Fruit fly (Drosophila melanogaster) whole organism, embryonic: ENCODE results near the gene CG9672.

Experiments used
- Abd-B ChIP-seq: fragments of 200-800 bp; sonication (Bioruptor generic); optimal IDR thresholded peaks from 2 replicates; lab custom pipeline; 2018; ENCODE audit warnings: missing biosample characterization, mild to moderate bottlenecking, missing genetic modification characterization, moderate library complexity
- Ada2b ChIP-seq: fragments of 200-800 bp; sonication (Bioruptor generic); IDR thresholded peaks from 2 replicates; pipeline ENCODE4 v1.3.6; 2022; ENCODE audit warnings: missing biosample characterization, missing genetic modification characterization
- CG11723 ChIP-seq: fragments of 200-800 bp; sonication (Bioruptor generic); optimal IDR thresholded peaks from 2 replicates; lab custom pipeline; 2017; ENCODE audit warnings: missing biosample characterization, mild to moderate bottlenecking, missing genetic modification characterization
- CG14667 ChIP-seq: fragments of 200-800 bp; sonication (Bioruptor generic); IDR thresholded peaks from 2 replicates; pipeline ENCODE4 v1.3.6; 2022; ENCODE audit warnings: missing biosample characterization, missing genetic modification characterization
- CG14710 ChIP-seq: fragments of 200-800 bp; sonication (Bioruptor generic); optimal IDR thresholded peaks from 3 replicates; lab custom pipeline; 2019; ENCODE audit warnings: missing biosample characterization, mild to moderate bottlenecking, missing genetic modification characterization, moderate library complexity
- CG15514 ChIP-seq: fragments of 200-800 bp; sonication (Bioruptor generic); optimal IDR thresholded peaks from 3 replicates; lab custom pipeline; 2017; ENCODE audit warnings: missing biosample characterization, missing genetic modification characterization, mild to moderate bottlenecking, moderate library complexity, missing genetic modification reagents
- CG15601 ChIP-seq: fragments of 200-800 bp; sonication (Bioruptor generic); optimal IDR thresholded peaks from 3 replicates; lab custom pipeline; 2019; ENCODE audit warnings: missing biosample characterization, mild to moderate bottlenecking, missing genetic modification characterization, moderate library complexity
- CG2712 ChIP-seq: fragments of 200-800 bp; optimal IDR thresholded peaks from 3 replicates; lab custom pipeline; 2019; ENCODE audit warnings: missing biosample characterization, mild to moderate bottlenecking, missing genetic modification characterization, moderate library complexity
- CG31365 ChIP-seq: fragments of 200-800 bp; sonication (Bioruptor generic); optimal IDR thresholded peaks from 2 replicates; lab custom pipeline; 2018; ENCODE audit warnings: missing biosample characterization, mild to moderate bottlenecking, missing genetic modification characterization
- CG32767 ChIP-seq: fragments of 200-800 bp; sonication (Bioruptor generic); IDR thresholded peaks from 2 replicates; pipeline ENCODE4 v1.3.6; 2022; ENCODE audit warnings: missing biosample characterization, missing genetic modification characterization
- CG3407 ChIP-seq: fragments of 200-800 bp; sonication (Bioruptor generic); optimal IDR thresholded peaks from 2 replicates; lab custom pipeline; 2018; ENCODE audit warnings: missing biosample characterization, mild to moderate bottlenecking, missing genetic modification characterization
- CG5180 ChIP-seq: fragments of 200-800 bp; sonication (Bioruptor generic); optimal IDR thresholded peaks from 3 replicates; lab custom pipeline; 2017; ENCODE audit warnings: missing biosample characterization, missing genetic modification characterization, mild to moderate bottlenecking, moderate library complexity, missing genetic modification reagents
- CG6689 ChIP-seq: fragments of 200-800 bp; sonication (Bioruptor generic); IDR thresholded peaks from 2 replicates; pipeline ENCODE4 v1.3.6; 2022; ENCODE audit warnings: missing biosample characterization, missing genetic modification characterization
- CG7928 ChIP-seq: fragments of 200-800 bp; sonication (Bioruptor generic); optimal IDR thresholded peaks from 2 replicates; lab custom pipeline; 2017; ENCODE audit warnings: missing biosample characterization, mild to moderate bottlenecking, missing genetic modification characterization
- CG7963 ChIP-seq: fragments of 200-800 bp; sonication (Bioruptor generic); IDR thresholded peaks from 3 replicates; pipeline ENCODE4 v1.3.6; 2022; ENCODE audit warnings: missing biosample characterization, missing genetic modification characterization; ENCODE audit not compliant: partially characterized antibody
- CG8924 ChIP-seq: fragments of 200-800 bp; optimal IDR thresholded peaks from 3 replicates; lab custom pipeline; 2019; ENCODE audit warnings: missing biosample characterization, mild to moderate bottlenecking, missing genetic modification characterization, moderate library complexity
- CG9932 ChIP-seq: fragments of 200-800 bp; sonication (Bioruptor generic); IDR thresholded peaks from 2 replicates; pipeline ENCODE4 v1.3.6; 2022; ENCODE audit warnings: missing biosample characterization, missing genetic modification characterization
- D ChIP-seq, 2 experiments: fragments of 200-800 bp in 1 of 2; fragments of >200 bp in 1 of 2; sonication (Bioruptor generic) in 1 of 2; optimal IDR thresholded peaks; 2 replicates in 1 of 2; 3 replicates in 1 of 2; lab custom pipeline; 2017; ENCODE audit warnings: mild to moderate bottlenecking in 1 of 2, missing biosample characterization in 1 of 2, missing genetic modification characterization in 1 of 2, missing genetic modification reagents in 1 of 2
- Dp ChIP-seq: fragments of 200-800 bp; sonication (Bioruptor generic); optimal IDR thresholded peaks from 2 replicates; lab custom pipeline; 2018; ENCODE audit warnings: missing biosample characterization, mild to moderate bottlenecking, missing genetic modification characterization, moderate library complexity
- MESR4 ChIP-seq: fragments of 200-800 bp; sonication (Bioruptor generic); optimal IDR thresholded peaks from 2 replicates; lab custom pipeline; 2018; ENCODE audit warnings: missing biosample characterization, mild to moderate bottlenecking, missing genetic modification characterization, moderate library complexity
- NC2β ChIP-seq: fragments of 200-800 bp; sonication (Bioruptor generic); optimal IDR thresholded peaks from 2 replicates; lab custom pipeline; 2016; ENCODE audit warnings: missing biosample characterization, missing genetic modification characterization
- Neu2 ChIP-seq: fragments of 200-800 bp; sonication (Bioruptor generic); optimal IDR thresholded peaks from 3 replicates; lab custom pipeline; 2016; ENCODE audit warnings: missing biosample characterization, missing genetic modification characterization, borderline replicate concordance
- Pdp1 ChIP-seq, 2 experiments: fragments of 200-800 bp; sonication (Bioruptor generic); optimal IDR thresholded peaks; 3 replicates each; lab custom pipeline; 2016; ENCODE audit warnings: missing biosample characterization in 2 of 2, missing genetic modification characterization in 2 of 2, mild to moderate bottlenecking in 1 of 2, moderate library complexity in 1 of 2
- Rfx ChIP-seq: fragments of 200-800 bp; sonication (Bioruptor generic); IDR thresholded peaks from 2 replicates; pipeline ENCODE4 v1.3.6; 2022; ENCODE audit warnings: missing biosample characterization, missing genetic modification characterization
- Xbp1 ChIP-seq: fragments of 200-800 bp; sonication (Bioruptor generic); optimal IDR thresholded peaks from 3 replicates; lab custom pipeline; 2016; ENCODE audit warnings: missing biosample characterization, mild to moderate bottlenecking, missing genetic modification characterization
- YL-1 ChIP-seq: fragments of 200-800 bp; sonication (Bioruptor generic); optimal IDR thresholded peaks from 3 replicates; lab custom pipeline; 2017; ENCODE audit warnings: missing biosample characterization, mild to moderate bottlenecking, missing genetic modification characterization
- al ChIP-seq: fragments of 200-800 bp; sonication (Bioruptor generic); IDR thresholded peaks from 2 replicates; pipeline ENCODE4 v1.3.6; 2022; ENCODE audit warnings: missing biosample characterization, missing genetic modification characterization
- ash1 ChIP-seq: fragments of 200-800 bp; sonication (Bioruptor generic); optimal IDR thresholded peaks from 2 replicates; lab custom pipeline; 2018; ENCODE audit warnings: missing biosample characterization, mild to moderate bottlenecking, missing genetic modification characterization
- bbx ChIP-seq: fragments of 200-800 bp; sonication (Bioruptor generic); IDR thresholded peaks from 2 replicates; pipeline ENCODE4 v1.3.6; 2022; ENCODE audit warnings: missing biosample characterization, missing genetic modification characterization; ENCODE audit not compliant: partially characterized antibody
- dmrt99B ChIP-seq: fragments of 200-800 bp; sonication (Bioruptor generic); optimal IDR thresholded peaks from 2 replicates; lab custom pipeline; 2018; ENCODE audit warnings: missing biosample characterization, mild to moderate bottlenecking, missing genetic modification characterization, moderate library complexity
- esg ChIP-seq: fragments of 200-800 bp; sonication (Bioruptor generic); conservative IDR thresholded peaks from 2 replicates; pipeline ENCODE4 v1.3.6; 2022; ENCODE audit warnings: missing biosample characterization, missing genetic modification characterization
- gfzf ChIP-seq: fragments of 200-800 bp; sonication (Bioruptor generic); optimal IDR thresholded peaks from 2 replicates; lab custom pipeline; 2016; ENCODE audit warnings: missing biosample characterization, mild to moderate bottlenecking, missing genetic modification characterization, moderate library complexity
- grau ChIP-seq: fragments of 200-800 bp; optimal IDR thresholded peaks from 3 replicates; lab custom pipeline; 2019; ENCODE audit warnings: missing biosample characterization, mild to moderate bottlenecking, missing genetic modification characterization, moderate library complexity
- hb ChIP-seq: fragments of 200-800 bp; sonication (Bioruptor generic); IDR thresholded peaks from 3 replicates; pipeline ENCODE4 v1.3.6; 2022; ENCODE audit warnings: missing biosample characterization, missing genetic modification characterization; ENCODE audit not compliant: partially characterized antibody
- jumu ChIP-seq: fragments of 200-800 bp; sonication (Bioruptor generic); optimal IDR thresholded peaks from 3 replicates; lab custom pipeline; 2016; ENCODE audit warnings: missing biosample characterization, missing genetic modification characterization
- lola ChIP-seq, 3 experiments: fragments of >200 bp in 2 of 3; fragments of 200-800 bp in 1 of 3; sonication (Bioruptor generic) in 1 of 3; optimal IDR thresholded peaks; 2 replicates each; lab custom pipeline; 2017 to 2019; ENCODE audit warnings: missing biosample characterization in 3 of 3, missing genetic modification characterization in 3 of 3, mild to moderate bottlenecking in 1 of 3, moderate library complexity in 1 of 3
- odd ChIP-seq: fragments of 200-800 bp; sonication (Bioruptor generic); optimal IDR thresholded peaks from 2 replicates; lab custom pipeline; 2017; ENCODE audit warnings: missing biosample characterization, mild to moderate bottlenecking, missing genetic modification characterization
- p53 ChIP-seq: fragments of 200-800 bp; sonication (Bioruptor generic); optimal IDR thresholded peaks from 2 replicates; lab custom pipeline; 2016; ENCODE audit warnings: missing biosample characterization, missing genetic modification characterization
- pb ChIP-seq: fragments of 200-800 bp; sonication (Bioruptor generic); optimal IDR thresholded peaks from 3 replicates; lab custom pipeline; 2016; ENCODE audit warnings: missing biosample characterization, missing genetic modification characterization
- pho ChIP-seq: fragments of 200-800 bp; sonication (Bioruptor generic); optimal IDR thresholded peaks from 2 replicates; lab custom pipeline; 2016; ENCODE audit warnings: missing biosample characterization, missing genetic modification characterization
- phol ChIP-seq: fragments of 200-800 bp; sonication (Bioruptor generic); optimal IDR thresholded peaks from 3 replicates; lab custom pipeline; 2018; ENCODE audit warnings: missing biosample characterization, mild to moderate bottlenecking, missing genetic modification characterization, moderate library complexity
- stwl ChIP-seq: fragments of 200-800 bp; sonication (Bioruptor generic); optimal IDR thresholded peaks from 3 replicates; lab custom pipeline; 2018; ENCODE audit warnings: missing biosample characterization, mild to moderate bottlenecking, missing genetic modification characterization, moderate library complexity
- sug ChIP-seq: fragments of 200-800 bp; optimal IDR thresholded peaks from 2 replicates; lab custom pipeline; 2019; ENCODE audit warnings: missing biosample characterization, mild to moderate bottlenecking, missing genetic modification characterization, moderate library complexity
- tap ChIP-seq: fragments of 200-800 bp; optimal IDR thresholded peaks from 3 replicates; lab custom pipeline; 2019; ENCODE audit warnings: missing biosample characterization, mild to moderate bottlenecking, missing genetic modification characterization, moderate library complexity
- tna ChIP-seq: fragments of 200-800 bp; sonication (Bioruptor generic); IDR thresholded peaks from 2 replicates; pipeline ENCODE4 v1.3.6; 2022; ENCODE audit warnings: missing biosample characterization, missing genetic modification characterization; ENCODE audit not compliant: partially characterized antibody
- unc-4 ChIP-seq: fragments of 200-800 bp; sonication (Bioruptor generic); IDR thresholded peaks from 2 replicates; pipeline ENCODE4 v1.3.6; 2022; ENCODE audit warnings: missing biosample characterization, missing genetic modification characterization; ENCODE audit not compliant: partially characterized antibody
- zen2 ChIP-seq: fragments of 200-800 bp; sonication (Bioruptor generic); IDR thresholded peaks from 3 replicates; pipeline ENCODE4 v1.3.6; 2022; ENCODE audit warnings: missing biosample characterization, missing genetic modification characterization; ENCODE audit not compliant: partially characterized antibody
- zfh1 ChIP-seq: fragments of 200-800 bp; sonication (Bioruptor generic); IDR thresholded peaks from 3 replicates; pipeline ENCODE4 v1.3.6; 2022; ENCODE audit warnings: missing biosample characterization, missing genetic modification characterization

CG9672 gene

DNA sequence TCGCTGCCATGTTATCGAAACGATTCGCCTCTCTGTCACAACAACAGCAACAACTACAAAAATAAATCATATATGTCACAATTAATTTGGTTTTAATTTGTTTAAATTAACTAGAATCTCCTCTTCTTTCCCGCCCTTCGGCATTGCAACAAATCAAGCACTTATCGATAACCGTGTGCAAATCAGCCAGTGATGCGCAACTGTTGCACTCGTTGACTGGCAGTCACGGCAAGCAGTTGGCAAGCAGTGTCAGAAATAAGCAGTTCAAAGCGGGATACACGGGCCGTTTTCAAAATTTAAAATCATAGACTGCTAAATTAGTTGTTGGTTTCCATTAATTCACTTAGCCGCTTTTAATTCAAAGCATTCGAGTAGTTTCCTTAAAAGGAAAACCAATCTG lies 22.9 kb downstream of the CG9672 start, which contains the start of gene Axs (continued):
- TF ChIP-seq bbx (peak; percentile 79), CG15514 (GFP tag; lab: Kevin White, UChicago) (peak; percentile 44), pb (peak; percentile 37), CG7928 (GFP tag; lab: Kevin White, UChicago) (no peak), CG9932 (GFP tag; lab: Robert Waterston, UW) (peak; percentile 58), Pdp1 (GFP tag; optimal IDR thresholded peaks at IDR 0.05; lab: Kevin White, UChicago) (peak in 1 of 2 experiments; percentile 59), Neu2 (no peak), sug (tag; lab: Kevin White, UChicago) (peak; percentile 31), Ada2b (GFP tag; lab: Robert Waterston, UW) (no peak), CG3407 (no peak), tna (GFP tag; lab: Robert Waterston, UW) (peak; percentile 74), stwl (tag; lab: Kevin White, UChicago) (peak; percentile 64), odd (GFP tag; lab: Kevin White, UChicago) (no peak), CG32767 (GFP tag; lab: Robert Waterston, UW) (no peak), CG11723 (no peak), CG2712 (peak; percentile 20), lola (GFP tag; optimal IDR thresholded peaks at IDR 0.05; lab: Kevin White, UChicago) (peak in 1 of 3 experiments; percentile 30), Dp (peak; percentile 98), hb (peak; percentile 69), gfzf (GFP tag; lab: Kevin White, UChicago) (peak; percentile 36), Xbp1 (GFP tag; lab: Kevin White, UChicago) (peak; percentile 57), ash1 (GFP tag; lab: Kevin White, UChicago) (no peak), unc-4 (GFP tag; lab: Robert Waterston, UW) (peak; percentile 64), CG8924 (peak; percentile 35), YL-1 (peak; percentile 41), D (optimal IDR thresholded peaks at IDR 0.05; lab: Kevin White, UChicago) (no peak), D (GFP tag; optimal IDR thresholded peaks at IDR 0.05; lab: Kevin White, UChicago) (no peak), dmrt99B (no peak), CG14667 (no peak), CG5180 (GFP tag; lab: Kevin White, UChicago) (no peak), Abd-B (GFP tag; lab: Kevin White, UChicago) (peak; percentile 4), CG15601 (tag; lab: Kevin White, UChicago) (peak; percentile 32), tap (tag; lab: Kevin White, UChicago) (no peak), NC2β (GFP tag; lab: Kevin White, UChicago) (peak; percentile 34), CG14710 (tag; lab: Kevin White, UChicago) (peak; percentile 38), pho (peak; percentile 1), MESR4 (GFP tag; lab: Kevin White, UChicago) (peak; percentile 15), jumu (GFP tag; lab: Kevin White, UChicago) (peak; percentile 16), CG7963 (GFP tag; lab: Robert Waterston, UW) (peak; percentile 60; the same call in 1 of the 3 replicates), zen2 (GFP tag; lab: Robert Waterston, UW) (peak; percentile 66; the same call in 2 of the 3 replicates), esg (no peak), Rfx (GFP tag; lab: Robert Waterston, UW) (peak; percentile 54), zfh1 (0 out of 3 replicates have a peak, but pooled peaks have one; percentile 7), CG31365 (peak; percentile 97), phol (tag; lab: Kevin White, UChicago) (peak; percentile 45), grau (peak; percentile 38), p53 (GFP tag; lab: Kevin White, UChicago) (peak; percentile 45), CG6689 (GFP tag; lab: Robert Waterston, UW) (no peak), al (GFP tag; lab: Robert Waterston, UW) (no peak)
